Fruit fly (Drosophila melanogaster) whole organism, embryonic: ENCODE results near the gene Rm62.

ENCODE experiments used
- Asciz ChIP-seq: fragments of 200-800 bp; sonication (Bioruptor generic); optimal IDR thresholded peaks from 2 replicates; lab custom pipeline; 2017; ENCODE audit warnings: missing biosample characterization, mild to moderate bottlenecking, missing genetic modification characterization, missing genetic modification reagents
- B-H1 ChIP-seq: fragments of 200-800 bp; sonication (Bioruptor generic); IDR thresholded peaks from 3 replicates; pipeline ENCODE4 v1.3.6; 2022; ENCODE audit warnings: missing biosample characterization, missing genetic modification characterization
- Bdp1 ChIP-seq: fragments of 200-800 bp; sonication (Bioruptor generic); optimal IDR thresholded peaks from 3 replicates; lab custom pipeline; 2016; ENCODE audit warnings: missing biosample characterization, missing genetic modification characterization
- Blimp-1 ChIP-seq: fragments of 200-800 bp; sonication (Bioruptor generic); optimal IDR thresholded peaks from 3 replicates; lab custom pipeline; 2018; ENCODE audit warnings: missing biosample characterization, missing genetic modification characterization, mild to moderate bottlenecking, moderate library complexity, missing genetic modification reagents
- BtbVII ChIP-seq: fragments of 200-800 bp; sonication (Bioruptor generic); optimal IDR thresholded peaks from 3 replicates; lab custom pipeline; 2017; ENCODE audit warnings: missing biosample characterization, mild to moderate bottlenecking, missing genetic modification characterization
- CG11723 ChIP-seq: fragments of 200-800 bp; sonication (Bioruptor generic); optimal IDR thresholded peaks from 2 replicates; lab custom pipeline; 2017; ENCODE audit warnings: missing biosample characterization, mild to moderate bottlenecking, missing genetic modification characterization
- CG12236 ChIP-seq: fragments of 200-800 bp; sonication (Bioruptor generic); optimal IDR thresholded peaks from 2 replicates; lab custom pipeline; 2016; ENCODE audit warnings: missing biosample characterization, missing genetic modification characterization
- CG1603 ChIP-seq: fragments of 200-800 bp; sonication (Bioruptor generic); optimal IDR thresholded peaks from 2 replicates; lab custom pipeline; 2019; ENCODE audit warnings: missing biosample characterization, mild to moderate bottlenecking, missing genetic modification characterization, moderate library complexity
- CG1647 ChIP-seq: fragments of 200-800 bp; sonication (Bioruptor generic); optimal IDR thresholded peaks from 3 replicates; lab custom pipeline; 2016; ENCODE audit warnings: missing biosample characterization, missing genetic modification characterization
- CG17802 ChIP-seq: fragments of 200-800 bp; sonication (Bioruptor generic); optimal IDR thresholded peaks from 2 replicates; lab custom pipeline; 2018; ENCODE audit warnings: missing biosample characterization, mild to moderate bottlenecking, missing genetic modification characterization, moderate library complexity
- CG18476 ChIP-seq: fragments of 200-800 bp; sonication (Bioruptor generic); optimal IDR thresholded peaks from 2 replicates; lab custom pipeline; 2016; ENCODE audit warnings: missing biosample characterization, mild to moderate bottlenecking, missing genetic modification characterization
- CG2199 ChIP-seq: fragments of 200-800 bp; sonication (Bioruptor generic); IDR thresholded peaks from 3 replicates; pipeline ENCODE4 v1.3.6; 2022; ENCODE audit warnings: missing biosample characterization, missing genetic modification characterization
- CG30020 ChIP-seq: fragments of 200-800 bp; optimal IDR thresholded peaks from 2 replicates; lab custom pipeline; 2019; ENCODE audit warnings: missing biosample characterization, mild to moderate bottlenecking, missing genetic modification characterization, moderate library complexity
- CG31365 ChIP-seq: fragments of 200-800 bp; sonication (Bioruptor generic); optimal IDR thresholded peaks from 2 replicates; lab custom pipeline; 2018; ENCODE audit warnings: missing biosample characterization, mild to moderate bottlenecking, missing genetic modification characterization
- CG31388 ChIP-seq: fragments of 200-800 bp; sonication (Bioruptor generic); optimal IDR thresholded peaks from 2 replicates; lab custom pipeline; 2016; ENCODE audit warnings: missing biosample characterization, missing genetic modification characterization
- CG32767 ChIP-seq: fragments of 200-800 bp; sonication (Bioruptor generic); IDR thresholded peaks from 2 replicates; pipeline ENCODE4 v1.3.6; 2022; ENCODE audit warnings: missing biosample characterization, missing genetic modification characterization
- CG4328 ChIP-seq: fragments of 200-800 bp; sonication (Bioruptor generic); optimal IDR thresholded peaks from 3 replicates; lab custom pipeline; 2017; ENCODE audit warnings: missing biosample characterization, missing genetic modification reagents, missing genetic modification characterization
- CG6854 ChIP-seq: fragments of 200-800 bp; sonication (Bioruptor generic); optimal IDR thresholded peaks from 3 replicates; lab custom pipeline; 2017; ENCODE audit warnings: missing biosample characterization, mild to moderate bottlenecking, missing genetic modification characterization
- CG7987 ChIP-seq: fragments of 200-800 bp; sonication (Bioruptor generic); optimal IDR thresholded peaks from 2 replicates; lab custom pipeline; 2018; ENCODE audit warnings: missing biosample characterization, mild to moderate bottlenecking, missing genetic modification characterization, moderate library complexity
- CG8359 ChIP-seq: fragments of 200-800 bp; sonication (Bioruptor generic); optimal IDR thresholded peaks from 2 replicates; lab custom pipeline; 2017; ENCODE audit warnings: missing biosample characterization, mild to moderate bottlenecking, missing genetic modification characterization, borderline replicate concordance
- CG8388 ChIP-seq: fragments of 200-800 bp; sonication (Bioruptor generic); optimal IDR thresholded peaks from 2 replicates; lab custom pipeline; 2019; ENCODE audit warnings: missing biosample characterization, mild to moderate bottlenecking, missing genetic modification characterization, moderate library complexity
- CG9215 ChIP-seq: fragments of 200-800 bp; sonication (Bioruptor generic); IDR thresholded peaks from 2 replicates; pipeline ENCODE4 v1.3.6; 2022; ENCODE audit warnings: missing biosample characterization, missing genetic modification characterization
- CG9797 ChIP-seq: fragments of 200-800 bp; sonication (Bioruptor generic); optimal IDR thresholded peaks from 3 replicates; lab custom pipeline; 2018; ENCODE audit warnings: missing biosample characterization, mild to moderate bottlenecking, missing genetic modification characterization
- Deaf1 ChIP-seq: fragments of 200-800 bp; optimal IDR thresholded peaks from 3 replicates; lab custom pipeline; 2019; ENCODE audit warnings: missing biosample characterization, mild to moderate bottlenecking, missing genetic modification characterization, moderate library complexity
- E2f2 ChIP-seq: fragments of 200-800 bp; sonication (Bioruptor generic); IDR thresholded peaks from 2 replicates; pipeline ENCODE4 v1.3.6; 2022; ENCODE audit warnings: missing biosample characterization, missing genetic modification characterization
- Ets65A ChIP-seq: fragments of 200-800 bp; sonication (Bioruptor generic); peaks from one replicate; lab custom pipeline; 2016; ENCODE audit warnings: missing biosample characterization, missing genetic modification characterization
- Fer2 ChIP-seq: fragments of 200-800 bp; sonication (Bioruptor generic); optimal IDR thresholded peaks from 2 replicates; lab custom pipeline; 2018; ENCODE audit warnings: missing biosample characterization, mild to moderate bottlenecking, missing genetic modification characterization, moderate library complexity
- Hey ChIP-seq: fragments of 200-800 bp; sonication (Bioruptor generic); optimal IDR thresholded peaks from 3 replicates; lab custom pipeline; 2018; ENCODE audit warnings: missing biosample characterization, mild to moderate bottlenecking, missing genetic modification characterization
- MTF-1 ChIP-seq: fragments of 200-800 bp; sonication (Bioruptor generic); optimal IDR thresholded peaks from 2 replicates; lab custom pipeline; 2018; ENCODE audit warnings: missing biosample characterization, mild to moderate bottlenecking, missing genetic modification characterization, borderline replicate concordance
- Mes4 ChIP-seq: fragments of 200-800 bp; sonication (Bioruptor generic); optimal IDR thresholded peaks from 2 replicates; lab custom pipeline; 2016; ENCODE audit warnings: missing biosample characterization, missing genetic modification characterization
- Mrtf ChIP-seq: fragments of 200-800 bp; sonication (Bioruptor generic); IDR thresholded peaks from 3 replicates; pipeline ENCODE4 v1.3.6; 2022; ENCODE audit warnings: missing biosample characterization, missing genetic modification characterization
- Ptx1 ChIP-seq: fragments of 200-800 bp; sonication (Bioruptor generic); IDR thresholded peaks from 2 replicates; pipeline ENCODE4 v1.3.6; 2022; ENCODE audit warnings: missing biosample characterization, missing genetic modification characterization
- Stat92E ChIP-seq, 3 experiments: fragments of >200 bp in 2 of 3; fragments of 200-800 bp in 1 of 3; sonication (Bioruptor generic) in 1 of 3; optimal IDR thresholded peaks; 2 replicates each; lab custom pipeline; 2017 to 2019; ENCODE audit warnings: missing biosample characterization in 3 of 3, missing genetic modification characterization in 3 of 3, mild to moderate bottlenecking in 1 of 3, moderate library complexity in 1 of 3
- YL-1 ChIP-seq: fragments of 200-800 bp; sonication (Bioruptor generic); optimal IDR thresholded peaks from 3 replicates; lab custom pipeline; 2017; ENCODE audit warnings: missing biosample characterization, mild to moderate bottlenecking, missing genetic modification characterization
- al ChIP-seq: fragments of 200-800 bp; sonication (Bioruptor generic); IDR thresholded peaks from 2 replicates; pipeline ENCODE4 v1.3.6; 2022; ENCODE audit warnings: missing biosample characterization, missing genetic modification characterization
- ara ChIP-seq: fragments of 200-800 bp; sonication (Bioruptor generic); IDR thresholded peaks from 2 replicates; pipeline ENCODE4 v1.3.6; 2022; ENCODE audit warnings: missing biosample characterization, missing genetic modification characterization
- az2 ChIP-seq: fragments of 200-800 bp; sonication (Bioruptor generic); optimal IDR thresholded peaks from 3 replicates; lab custom pipeline; 2016; ENCODE audit warnings: missing biosample characterization, missing genetic modification characterization
- caup ChIP-seq: fragments of 200-800 bp; sonication (Bioruptor generic); optimal IDR thresholded peaks from 3 replicates; lab custom pipeline; 2017; ENCODE audit warnings: missing biosample characterization, mild to moderate bottlenecking, missing genetic modification characterization, moderate library complexity; ENCODE audit not compliant: severe bottlenecking
- crol ChIP-seq: fragments of 200-800 bp; sonication (Bioruptor generic); IDR thresholded peaks from 2 replicates; pipeline ENCODE4 v1.3.6; 2022; ENCODE audit warnings: missing biosample characterization, missing genetic modification characterization
- dysf ChIP-seq: fragments of 200-800 bp; sonication (Bioruptor generic); IDR thresholded peaks from 3 replicates; pipeline ENCODE4 v1.3.6; 2022; ENCODE audit warnings: missing biosample characterization, missing genetic modification characterization
- kay ChIP-seq: fragments of 200-800 bp; sonication (Bioruptor generic); optimal IDR thresholded peaks from 2 replicates; lab custom pipeline; 2016; ENCODE audit warnings: missing biosample characterization, missing genetic modification characterization
- lov ChIP-seq, 2 experiments: fragments of 200-800 bp in 1 of 2; fragments of >200 bp in 1 of 2; sonication (Bioruptor generic) in 1 of 2; IDR thresholded peaks in 1 of 2; optimal IDR thresholded peaks in 1 of 2; 2 replicates in 1 of 2; 3 replicates in 1 of 2; pipeline versions ENCODE4 v1.3.6 to Lab custom; 2017 to 2022; ENCODE audit warnings: missing biosample characterization in 1 of 2, missing genetic modification characterization in 1 of 2
- onecut ChIP-seq: fragments of 200-800 bp; sonication (Bioruptor generic); IDR thresholded peaks from 2 replicates; pipeline ENCODE4 v1.3.6; 2022; ENCODE audit warnings: missing biosample characterization, missing genetic modification characterization
- otp ChIP-seq: fragments of 200-800 bp; sonication (Bioruptor generic); IDR thresholded peaks from 3 replicates; pipeline ENCODE4, ENCODE4 v1.3.6; 2022; ENCODE audit warnings: missing biosample characterization, missing genetic modification characterization
- pita ChIP-seq: fragments of 200-800 bp; sonication (Bioruptor generic); optimal IDR thresholded peaks from 2 replicates; lab custom pipeline; 2017; ENCODE audit warnings: missing biosample characterization, mild to moderate bottlenecking, missing genetic modification characterization
- schlank ChIP-seq: fragments of 200-800 bp; sonication (Bioruptor generic); optimal IDR thresholded peaks from 2 replicates; lab custom pipeline; 2018; ENCODE audit warnings: missing biosample characterization, mild to moderate bottlenecking, missing genetic modification characterization
- sens-2 ChIP-seq: fragments of 200-800 bp; sonication (Bioruptor generic); IDR thresholded peaks from 2 replicates; pipeline ENCODE4 v1.3.6; 2022; ENCODE audit warnings: missing biosample characterization, missing genetic modification characterization
- sima ChIP-seq: fragments of 200-800 bp; sonication (Bioruptor generic); optimal IDR thresholded peaks from 2 replicates; lab custom pipeline; 2016; ENCODE audit warnings: missing biosample characterization, missing genetic modification characterization
- sr ChIP-seq: fragments of 200-800 bp; sonication (Bioruptor generic); IDR thresholded peaks from 3 replicates; pipeline ENCODE4 v1.3.6; 2022; ENCODE audit warnings: missing biosample characterization, missing genetic modification characterization
- tgo ChIP-seq: fragments of 200-800 bp; sonication (Bioruptor generic); IDR thresholded peaks from 3 replicates; pipeline ENCODE4 v1.3.6; 2022; ENCODE audit warnings: missing biosample characterization, missing genetic modification characterization
- trem ChIP-seq: fragments of 200-800 bp; optimal IDR thresholded peaks from 3 replicates; lab custom pipeline; 2019; ENCODE audit warnings: missing biosample characterization, mild to moderate bottlenecking, missing genetic modification characterization, moderate library complexity

Gene Rm62

dm6 chr3R:5998235-5998666, 10.1 kb downstream of the Rm62 start (continued):
- TF ChIP-seq CG7987 (GFP tag; lab: Kevin White, UChicago) (no peak), al (GFP tag; lab: Robert Waterston, UW) (no peak), BtbVII (GFP tag; lab: Kevin White, UChicago) (peak; percentile 21), CG1647 (GFP tag; lab: Kevin White, UChicago) (no peak), CG31388 (no peak), CG2199 (GFP tag; lab: Robert Waterston, UW) (no peak), schlank (no peak), YL-1 (no peak), B-H1 (GFP tag; lab: Robert Waterston, UW) (no peak), otp (GFP tag; lab: Robert Waterston, UW) (no peak), Deaf1 (tag; lab: Kevin White, UChicago) (peak; percentile 14), Asciz (GFP tag; lab: Kevin White, UChicago) (peak; percentile 36), crol (GFP tag; lab: Robert Waterston, UW) (no peak), onecut (GFP tag; lab: Robert Waterston, UW) (no peak), pita (GFP tag; lab: Kevin White, UChicago) (no peak), Ets65A (peak; percentile 95), Stat92E (GFP tag; optimal IDR thresholded peaks at IDR 0.05; lab: Kevin White, UChicago) (no peak), Fer2 (tag; lab: Kevin White, UChicago) (no peak), sima (GFP tag; lab: Kevin White, UChicago) (no peak), sr (GFP tag; lab: Robert Waterston, UW) (no peak), Bdp1 (GFP tag; lab: Kevin White, UChicago) (peak; percentile 1), CG1603 (tag; lab: Kevin White, UChicago) (no peak), CG4328 (GFP tag; lab: Kevin White, UChicago) (peak; percentile 27), CG9797 (GFP tag; lab: Kevin White, UChicago) (no peak), CG17802 (tag; lab: Kevin White, UChicago) (peak; percentile 31), CG18476 (GFP tag; lab: Kevin White, UChicago) (peak; percentile 49), CG9215 (GFP tag; lab: Robert Waterston, UW) (peak; percentile 17; the same call in 1 of the 2 replicates), ara (GFP tag; lab: Robert Waterston, UW) (no peak), az2 (GFP tag; lab: Kevin White, UChicago) (peak; percentile 57), CG30020 (tag; lab: Kevin White, UChicago) (no peak), CG8388 (GFP tag; lab: Kevin White, UChicago) (peak; percentile 36), CG31365 (tag; lab: Kevin White, UChicago) (no peak), CG32767 (GFP tag; lab: Robert Waterston, UW) (0 out of 2 replicates have a peak, but pooled peaks have one; percentile 43), MTF-1 (GFP tag; lab: Kevin White, UChicago) (no peak), E2f2 (GFP tag; lab: Robert Waterston, UW) (no peak), CG6854 (GFP tag; lab: Kevin White, UChicago) (no peak), sens-2 (no peak), lov (optimal IDR thresholded peaks at IDR 0.05; lab: Kevin White, UChicago) (no peak), lov (GFP tag; IDR thresholded peaks at IDR 0.05; lab: Robert Waterston, UW) (no peak), CG11723 (peak; percentile 40), Mrtf (GFP tag; lab: Robert Waterston, UW) (no peak), CG8359 (GFP tag; lab: Kevin White, UChicago) (no peak), tgo (peak; percentile 39; the same call in 2 of the 3 replicates), trem (tag; lab: Kevin White, UChicago) (no peak), Mes4 (GFP tag; lab: Kevin White, UChicago) (no peak), dysf (GFP tag; lab: Robert Waterston, UW) (peak; percentile 60; the same call in 2 of the 3 replicates), Ptx1 (GFP tag; lab: Robert Waterston, UW) (peak; percentile 58), caup (GFP tag; lab: Kevin White, UChicago) (peak; percentile 48), Blimp-1 (peak; percentile 44), CG12236 (GFP tag; lab: Kevin White, UChicago) (peak; percentile 46), kay (GFP tag; lab: Kevin White, UChicago) (no peak), Hey (no peak)
